Worm (Caenorhabditis elegans) whole organism, L1 larva: ENCODE data around the gene smg-3.

Experiments used
- nhr-237 ChIP-seq: fragments of 150-350 bp; optimal IDR thresholded peaks from 2 replicates; lab custom pipeline; 2014; ENCODE audit warnings: missing biosample characterization, missing genetic modification characterization
- sox-4 ChIP-seq: sonication (generic microtip); optimal IDR thresholded peaks from 2 replicates; lab custom pipeline; 2016; ENCODE audit warnings: missing genetic modification characterization, missing compliant biosample characterization
- ztf-4 ChIP-seq: fragments of 150-350 bp; optimal IDR thresholded peaks from 2 replicates; lab custom pipeline; 2014; ENCODE audit warnings: missing biosample characterization, missing genetic modification characterization

DNA sequence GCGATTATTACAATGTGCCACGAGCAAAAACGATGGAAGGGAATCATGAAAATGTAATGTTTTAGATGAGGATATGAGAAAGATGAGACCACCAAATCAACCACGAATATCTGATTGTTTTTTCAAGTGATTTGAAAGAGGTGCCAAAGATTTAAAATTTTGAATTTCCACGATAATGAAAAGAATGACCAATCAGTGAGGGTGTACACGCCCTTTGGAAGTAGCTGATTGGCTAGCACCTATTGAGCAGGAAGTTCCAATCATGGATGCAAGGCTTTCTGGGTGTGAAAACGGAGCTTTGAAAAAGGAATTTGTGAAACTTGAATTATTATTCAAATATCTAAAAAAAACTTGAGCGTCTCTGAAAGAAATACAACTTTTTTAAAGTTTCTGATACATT, 18.7 kb upstream of the smg-3 start:
- no peak for TF ChIP-seq ztf-4 (tag; lab: Kevin White, UChicago)
- no peak for TF ChIP-seq sox-4 (tag; lab: Kevin White, UChicago)
- no peak for TF ChIP-seq nhr-237 (tag; lab: Kevin White, UChicago)
